Fruit fly (Drosophila melanogaster): ENCODE results near the gene CG7271.
A peak's percentile ranks its signal among the peaks of the same experiment; 100 is the strongest.

The CG7271 gene

DNA sequence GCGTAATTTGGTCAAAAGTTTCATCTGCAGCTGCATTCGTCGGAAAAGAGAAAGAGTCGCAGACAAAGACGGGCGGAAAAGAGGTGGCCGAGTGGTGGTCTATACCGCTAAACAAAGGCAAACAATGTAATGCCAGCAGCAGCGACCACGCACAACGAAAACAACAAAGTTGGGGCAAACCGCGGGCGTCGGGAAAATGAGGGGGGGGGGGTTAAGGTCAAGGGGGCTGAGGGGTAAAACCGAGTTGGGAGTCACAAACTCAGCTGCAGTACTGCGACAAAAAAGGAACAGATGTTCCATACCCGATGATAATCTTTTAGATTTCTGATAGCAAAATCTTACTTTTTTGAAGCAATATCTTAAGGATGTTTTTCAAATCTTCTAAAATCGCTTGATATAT lies 48.2 kb downstream of the CG7271 start:
- peak; percentile 91 for TF ChIP-seq crol (GFP tag; IDR thresholded peaks at IDR 0.05)
- no peak for TF ChIP-seq CG17829 (tag; optimal IDR thresholded peaks at IDR 0.05)

DNA sequence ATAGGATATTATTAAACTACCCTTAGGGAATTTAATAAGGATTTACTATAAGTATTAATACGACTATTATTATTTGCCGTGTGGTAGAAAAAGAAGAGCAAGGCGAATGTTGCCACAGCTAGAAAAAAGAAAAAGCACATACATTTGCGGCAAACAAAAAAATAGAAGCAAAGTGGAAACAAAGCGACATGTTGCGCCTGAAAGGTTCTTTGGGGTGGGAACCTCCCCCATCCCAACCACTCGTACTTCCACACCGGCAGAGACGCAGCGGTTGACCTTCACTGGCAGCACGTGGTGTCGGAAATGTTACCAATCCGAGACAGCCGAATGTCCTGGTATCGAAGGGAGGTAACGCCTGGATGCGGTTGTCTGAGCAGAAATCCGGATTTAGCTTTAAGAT lies 48.8 kb downstream of the CG7271 start:
- TF ChIP-seq CG43689 (GFP tag; IDR thresholded peaks at IDR 0.05), result 0 out of 2 replicates have a peak, but pooled peaks have one; percentile 10
- peak; percentile 56 for TF ChIP-seq scrt (GFP tag; optimal IDR thresholded peaks at IDR 0.05)
- TF ChIP-seq CG11504 (tag; optimal IDR thresholded peaks at IDR 0.05), result peak; percentile 52
- peak; percentile 53 for TF ChIP-seq CG13894 (tag; optimal IDR thresholded peaks at IDR 0.05)
- TF ChIP-seq jigr1 (GFP tag; IDR thresholded peaks at IDR 0.05), result no peak

DNA sequence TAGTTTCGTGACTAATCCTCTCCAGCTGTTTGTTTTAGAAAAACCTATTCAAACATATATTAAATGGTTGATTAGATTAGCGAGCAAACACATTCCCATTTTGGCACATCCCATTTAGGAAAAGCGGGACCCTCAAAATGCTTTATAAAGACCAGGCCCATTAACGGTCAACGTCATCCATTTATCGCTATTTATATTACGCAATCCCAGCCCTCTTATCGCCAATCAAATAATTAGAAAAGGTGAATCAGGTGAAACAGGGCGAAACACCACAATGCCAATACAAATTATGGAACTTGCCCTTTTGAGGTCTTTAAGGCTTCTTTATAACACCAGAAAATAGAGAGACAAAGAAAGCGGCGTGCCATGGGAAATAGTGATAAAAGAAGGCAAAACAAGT lies 49.5 kb downstream of the CG7271 start:
- TF ChIP-seq sd (tag; optimal IDR thresholded peaks at IDR 0.05) (peak; percentile 31), Rx (GFP tag; IDR thresholded peaks at IDR 0.05) (no peak), CG16779 (GFP tag; IDR thresholded peaks at IDR 0.05) (no peak), sens (GFP tag) (peak; percentile 60), CG4282 (GFP tag; optimal IDR thresholded peaks at IDR 0.05) (no peak), grn (GFP tag; optimal IDR thresholded peaks at IDR 0.05) (peak; percentile 1), exex (tag; optimal IDR thresholded peaks at IDR 0.05) (peak; percentile 85), Pdp1 (GFP tag; optimal IDR thresholded peaks at IDR 0.05) (peak in 1 of 2 experiments; percentile 80), sug (tag; optimal IDR thresholded peaks at IDR 0.05) (peak; percentile 26)

DNA sequence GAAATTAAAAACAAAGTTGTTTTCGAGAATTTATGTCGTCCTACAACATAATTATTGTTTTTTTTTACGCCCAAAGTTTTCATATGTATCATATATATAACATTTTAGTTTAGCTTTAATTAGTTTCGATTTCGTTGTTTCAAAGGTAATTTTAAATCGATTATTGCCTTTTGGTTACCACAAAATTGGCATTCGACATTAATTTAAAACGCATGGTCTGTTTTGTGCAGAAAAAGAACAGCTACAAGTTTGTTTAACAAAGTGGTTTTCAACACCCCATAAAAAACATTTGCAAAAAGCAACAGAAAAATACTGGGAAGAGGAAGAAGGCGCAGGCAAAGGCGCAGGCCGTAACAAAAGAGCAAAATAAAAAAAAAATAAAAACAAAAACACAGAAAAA lies 49.9 kb downstream of the CG7271 start:
- no peak for TF ChIP-seq scrt (GFP tag; optimal IDR thresholded peaks at IDR 0.05)
- no peak for TF ChIP-seq croc (GFP tag; conservative IDR thresholded peaks at IDR 0.05)
- peak; percentile 26 for TF ChIP-seq gem (tag; optimal IDR thresholded peaks at IDR 0.05)
- peak; percentile 18 for TF ChIP-seq tio (GFP tag; optimal IDR thresholded peaks at IDR 0.05)
